Fruit fly (Drosophila melanogaster) whole organism, embryonic: ENCODE data around the gene cl.
A peak's percentile ranks its signal among the peaks of the same experiment; 100 is the strongest.

Source experiments
- Ada2b ChIP-seq: fragments of 200-800 bp; sonication (Bioruptor generic); IDR thresholded peaks from 2 replicates; pipeline ENCODE4 v1.3.6; 2022; ENCODE audit warnings: missing biosample characterization, missing genetic modification characterization
- CG14667 ChIP-seq: fragments of 200-800 bp; sonication (Bioruptor generic); IDR thresholded peaks from 2 replicates; pipeline ENCODE4 v1.3.6; 2022; ENCODE audit warnings: missing biosample characterization, missing genetic modification characterization
- CG14710 ChIP-seq: fragments of 200-800 bp; sonication (Bioruptor generic); optimal IDR thresholded peaks from 3 replicates; lab custom pipeline; 2019; ENCODE audit warnings: missing biosample characterization, mild to moderate bottlenecking, missing genetic modification characterization, moderate library complexity
- CG15479 ChIP-seq: fragments of 200-800 bp; sonication (Bioruptor generic); optimal IDR thresholded peaks from 3 replicates; lab custom pipeline; 2019; ENCODE audit warnings: missing biosample characterization, mild to moderate bottlenecking, missing genetic modification characterization, moderate library complexity
- CG2120 ChIP-seq: fragments of 200-800 bp; sonication (Bioruptor generic); optimal IDR thresholded peaks from 3 replicates; lab custom pipeline; 2016; ENCODE audit warnings: missing biosample characterization, missing genetic modification characterization
- CG2712 ChIP-seq: fragments of 200-800 bp; optimal IDR thresholded peaks from 3 replicates; lab custom pipeline; 2019; ENCODE audit warnings: missing biosample characterization, mild to moderate bottlenecking, missing genetic modification characterization, moderate library complexity
- CG3726 ChIP-seq: fragments of 200-800 bp; sonication (Bioruptor generic); IDR thresholded peaks from 3 replicates; pipeline ENCODE4, ENCODE4 v1.3.6; 2022; ENCODE audit warnings: missing biosample characterization, missing genetic modification characterization
- CG6854 ChIP-seq: fragments of 200-800 bp; sonication (Bioruptor generic); optimal IDR thresholded peaks from 3 replicates; lab custom pipeline; 2017; ENCODE audit warnings: missing biosample characterization, mild to moderate bottlenecking, missing genetic modification characterization
- CG7372 ChIP-seq: fragments of 200-800 bp; sonication (Bioruptor generic); IDR thresholded peaks from 2 replicates; pipeline ENCODE4 v1.3.6; 2022; ENCODE audit warnings: missing biosample characterization, missing genetic modification characterization
- CG8478 ChIP-seq: fragments of >200 bp; optimal IDR thresholded peaks from 2 replicates; lab custom pipeline; 2018
- CG8924 ChIP-seq: fragments of 200-800 bp; optimal IDR thresholded peaks from 3 replicates; lab custom pipeline; 2019; ENCODE audit warnings: missing biosample characterization, mild to moderate bottlenecking, missing genetic modification characterization, moderate library complexity
- CG9727 ChIP-seq: fragments of 200-800 bp; sonication (Bioruptor generic); optimal IDR thresholded peaks from 3 replicates; lab custom pipeline; 2017; ENCODE audit warnings: missing biosample characterization, mild to moderate bottlenecking, missing genetic modification characterization
- CTCF ChIP-seq: fragments of 200-800 bp; sonication (Bioruptor generic); optimal IDR thresholded peaks from 2 replicates; lab custom pipeline; 2017; ENCODE audit warnings: missing biosample characterization, mild to moderate bottlenecking, missing genetic modification characterization, moderate library complexity
- CoRest ChIP-seq: fragments of 200-800 bp; sonication (Bioruptor generic); optimal IDR thresholded peaks from 3 replicates; lab custom pipeline; 2018; ENCODE audit warnings: missing biosample characterization, mild to moderate bottlenecking, missing genetic modification characterization, moderate library complexity
- CrebB ChIP-seq: fragments of 200-800 bp; sonication (Bioruptor generic); optimal IDR thresholded peaks from 3 replicates; lab custom pipeline; 2018; ENCODE audit warnings: missing biosample characterization, mild to moderate bottlenecking, missing genetic modification characterization
- Dek ChIP-seq: fragments of 200-800 bp; sonication (Bioruptor generic); optimal IDR thresholded peaks from 3 replicates; lab custom pipeline; 2019; ENCODE audit warnings: missing biosample characterization, mild to moderate bottlenecking, missing genetic modification characterization, moderate library complexity
- Elba2 ChIP-seq: fragments of 200-800 bp; sonication (Bioruptor generic); optimal IDR thresholded peaks from 3 replicates; lab custom pipeline; 2016; ENCODE audit warnings: missing biosample characterization, missing genetic modification characterization
- Ets65A ChIP-seq: fragments of 200-800 bp; sonication (Bioruptor generic); peaks from one replicate; lab custom pipeline; 2016; ENCODE audit warnings: missing biosample characterization, missing genetic modification characterization
- Gug ChIP-seq: fragments of 200-800 bp; sonication (Bioruptor generic); IDR thresholded peaks from 4 replicates; pipeline ENCODE4 v1.3.6; 2022; ENCODE audit warnings: missing biosample characterization, missing genetic modification characterization
- HLH4C ChIP-seq: fragments of 200-800 bp; sonication (Bioruptor generic); IDR thresholded peaks from 3 replicates; pipeline ENCODE4 v1.3.6; 2022; ENCODE audit warnings: missing biosample characterization, missing genetic modification characterization; ENCODE audit not compliant: partially characterized antibody
- HLH54F ChIP-seq: fragments of 200-800 bp; sonication (Bioruptor generic); optimal IDR thresholded peaks from 3 replicates; lab custom pipeline; 2016; ENCODE audit warnings: missing biosample characterization, missing genetic modification characterization
- Jarid2 ChIP-seq: fragments of 200-800 bp; sonication (Bioruptor generic); optimal IDR thresholded peaks from 3 replicates; lab custom pipeline; 2017; ENCODE audit warnings: mild to moderate bottlenecking, missing biosample characterization, missing genetic modification reagents, missing genetic modification characterization
- Med ChIP-seq: fragments of 200-800 bp; sonication (Bioruptor generic); peaks from one replicate; lab custom pipeline; 2016; ENCODE audit warnings: missing biosample characterization, missing genetic modification characterization, mild to moderate bottlenecking, inconsistent platforms, moderate library complexity
- NfI ChIP-seq: fragments of 200-800 bp; sonication (Bioruptor generic); optimal IDR thresholded peaks from 3 replicates; lab custom pipeline; 2018; ENCODE audit warnings: missing biosample characterization, mild to moderate bottlenecking, missing genetic modification characterization, moderate library complexity
- Trl ChIP-seq, 3 experiments: fragments of >200 bp in 2 of 3; fragments of 200-800 bp in 1 of 3; sonication (Bioruptor generic) in 1 of 3; optimal IDR thresholded peaks; 2 replicates in 1 of 3; 3 replicates in 2 of 3; lab custom pipeline; 2016 to 2017; ENCODE audit warnings: missing biosample characterization in 1 of 3, missing genetic modification characterization in 1 of 3
- chif ChIP-seq, 2 experiments: fragments of 200-800 bp; sonication (Bioruptor generic); optimal IDR thresholded peaks; 3 replicates each; lab custom pipeline; 2016; ENCODE audit warnings: missing biosample characterization in 2 of 2, missing genetic modification characterization in 2 of 2
- chinmo ChIP-seq: fragments of 200-800 bp; sonication (Bioruptor generic); IDR thresholded peaks from 4 replicates; pipeline ENCODE4 v1.3.6; 2022; ENCODE audit warnings: missing biosample characterization, missing genetic modification characterization; ENCODE audit not compliant: partially characterized antibody
- eve ChIP-seq, 2 experiments: fragments of >200 bp; optimal IDR thresholded peaks; 2 replicates each; lab custom pipeline; 2017; ENCODE audit warnings: missing biosample characterization in 2 of 2, missing genetic modification characterization in 2 of 2
- exex ChIP-seq: fragments of 200-800 bp; sonication (Bioruptor generic); optimal IDR thresholded peaks from 4 replicates; lab custom pipeline; 2018; ENCODE audit warnings: missing biosample characterization, mild to moderate bottlenecking, missing genetic modification characterization, moderate library complexity
- gcm ChIP-seq: fragments of 200-800 bp; sonication (Bioruptor generic); optimal IDR thresholded peaks from 2 replicates; lab custom pipeline; 2019; ENCODE audit warnings: missing biosample characterization, mild to moderate bottlenecking, missing genetic modification characterization, moderate library complexity
- gem ChIP-seq: fragments of 200-800 bp; sonication (Bioruptor generic); optimal IDR thresholded peaks from 2 replicates; lab custom pipeline; 2019; ENCODE audit warnings: missing biosample characterization, mild to moderate bottlenecking, missing genetic modification characterization, moderate library complexity
- grau ChIP-seq: fragments of 200-800 bp; optimal IDR thresholded peaks from 3 replicates; lab custom pipeline; 2019; ENCODE audit warnings: missing biosample characterization, mild to moderate bottlenecking, missing genetic modification characterization, moderate library complexity
- jigr1 ChIP-seq: fragments of 200-800 bp; sonication (Bioruptor generic); IDR thresholded peaks from 3 replicates; pipeline ENCODE4 v1.3.6; 2022; ENCODE audit warnings: missing biosample characterization, missing genetic modification characterization
- phol ChIP-seq: fragments of 200-800 bp; sonication (Bioruptor generic); optimal IDR thresholded peaks from 3 replicates; lab custom pipeline; 2018; ENCODE audit warnings: missing biosample characterization, mild to moderate bottlenecking, missing genetic modification characterization, moderate library complexity
- run ChIP-seq: fragments of 200-800 bp; sonication (Bioruptor generic); optimal IDR thresholded peaks from 3 replicates; lab custom pipeline; 2018; ENCODE audit warnings: missing biosample characterization, mild to moderate bottlenecking, missing genetic modification characterization
- schlank ChIP-seq: fragments of 200-800 bp; sonication (Bioruptor generic); optimal IDR thresholded peaks from 2 replicates; lab custom pipeline; 2018; ENCODE audit warnings: missing biosample characterization, mild to moderate bottlenecking, missing genetic modification characterization
- sd ChIP-seq: fragments of 200-800 bp; sonication (Bioruptor generic); optimal IDR thresholded peaks from 3 replicates; lab custom pipeline; 2018; ENCODE audit warnings: missing biosample characterization, mild to moderate bottlenecking, missing genetic modification characterization, moderate library complexity
- sr ChIP-seq: fragments of 200-800 bp; sonication (Bioruptor generic); IDR thresholded peaks from 3 replicates; pipeline ENCODE4 v1.3.6; 2022; ENCODE audit warnings: missing biosample characterization, missing genetic modification characterization
- unpg ChIP-seq: fragments of 200-800 bp; sonication (Bioruptor generic); optimal IDR thresholded peaks from 3 replicates; lab custom pipeline; 2018; ENCODE audit warnings: missing biosample characterization, mild to moderate bottlenecking, missing genetic modification characterization, moderate library complexity
- vnd ChIP-seq: fragments of 200-800 bp; sonication (Bioruptor generic); IDR thresholded peaks from 3 replicates; pipeline ENCODE4 v1.3.6; 2022; ENCODE audit warnings: missing biosample characterization, missing genetic modification characterization; ENCODE audit not compliant: partially characterized antibody
- wek ChIP-seq: fragments of 200-800 bp; sonication (Bioruptor generic); optimal IDR thresholded peaks from 3 replicates; lab custom pipeline; 2018; ENCODE audit warnings: missing biosample characterization, mild to moderate bottlenecking, missing genetic modification characterization, moderate library complexity

The cl gene

DNA sequence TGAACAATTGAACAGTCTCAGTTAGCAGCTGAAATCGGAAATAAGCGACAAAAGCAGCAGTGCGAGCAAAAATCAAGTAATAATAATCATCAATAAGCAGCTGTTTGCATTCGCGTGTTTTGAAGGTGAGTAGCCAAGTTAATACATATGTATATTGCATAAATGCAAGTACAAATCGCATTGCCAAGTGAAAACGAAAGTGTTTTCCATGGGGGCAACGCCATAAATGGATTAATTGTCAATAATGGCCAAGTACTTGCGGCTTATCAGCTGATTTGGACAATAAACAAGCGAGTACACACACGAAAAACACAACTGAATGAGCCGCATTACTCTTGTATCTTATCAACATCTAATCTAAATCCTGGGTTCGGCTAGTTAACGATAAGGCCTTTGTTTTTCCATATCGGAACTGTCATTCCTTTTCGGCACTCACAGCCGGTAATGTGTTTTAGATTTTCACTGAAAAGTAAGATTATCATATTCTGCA, 27.4 kb downstream of the cl start (continued):
- no peak for TF ChIP-seq CG14710 (tag; lab: Kevin White, UChicago)
- TF ChIP-seq, all 482 proteins: peak for 42

DNA sequence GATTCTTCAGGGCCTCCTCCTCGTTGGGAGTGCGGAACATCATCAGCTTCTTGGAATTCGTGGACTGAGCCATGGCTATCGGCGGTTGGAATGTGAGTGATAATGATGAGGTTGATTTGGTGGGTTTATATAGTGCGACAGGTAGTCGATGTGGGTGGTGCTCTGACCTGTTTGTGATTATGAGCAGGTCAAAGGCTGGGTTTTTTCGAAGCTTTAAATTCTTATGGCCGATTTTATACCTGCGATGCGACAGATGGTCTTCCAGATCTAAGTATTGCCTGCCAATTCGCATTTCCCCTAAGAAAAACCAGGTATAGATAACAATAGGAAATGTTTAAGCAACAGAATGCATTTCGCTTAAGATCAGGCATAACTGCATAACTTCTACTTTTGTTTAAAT, 30.8 kb downstream of the cl start, which contains the start of gene CG14014:
Gene CG14014, minus strand, starts transcription at position 101 of the 400 bp plus-strand sequence.
- TF ChIP-seq schlank (tag; lab: Kevin White, UChicago) (no peak), CG9727 (GFP tag; lab: Kevin White, UChicago) (no peak), unpg (GFP tag; lab: Kevin White, UChicago) (no peak), CG2120 (GFP tag; lab: Kevin White, UChicago) (no peak), Elba2 (peak; percentile 83), NfI (GFP tag; lab: Kevin White, UChicago) (no peak), CG8478 (lab: Kevin White, UChicago) (no peak), vnd (GFP tag; lab: Robert Waterston, UW) (no peak), run (tag; lab: Kevin White, UChicago) (no peak), CTCF (GFP tag; lab: Kevin White, UChicago) (no peak), CG3726 (GFP tag; lab: Robert Waterston, UW) (no peak), CG15479 (GFP tag; lab: Kevin White, UChicago) (peak; percentile 34), exex (no peak)

DNA sequence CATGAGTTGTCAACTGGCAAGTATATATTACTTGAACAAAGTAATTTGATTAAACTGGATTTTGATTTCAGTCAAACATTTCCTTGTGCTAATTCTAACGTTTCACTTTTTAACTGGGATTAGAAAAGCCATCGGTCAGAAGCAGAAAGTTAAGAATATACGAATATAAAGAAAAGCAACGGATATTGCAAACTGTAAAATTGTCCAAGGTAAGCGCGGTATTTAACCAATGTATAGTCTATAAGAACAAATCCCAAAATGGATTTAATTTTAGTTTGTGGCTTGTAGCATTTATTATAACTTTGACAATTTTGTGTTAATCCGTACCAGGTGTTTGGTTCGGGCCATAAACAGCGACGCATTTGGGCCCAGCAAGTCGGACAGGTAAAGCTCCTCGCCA, 31.6 kb downstream of the cl start, which contains the start of gene CG18269:
Gene CG18269, plus strand, starts transcription at position 301 of the 400 bp plus-strand sequence.
- TF ChIP-seq chif (GFP tag; optimal IDR thresholded peaks at IDR 0.05; lab: Kevin White, UChicago): no peak

dm6 chr2L:5553750-5554149, 33.8 kb downstream of the cl start, which contains the start of the genes CG14013 and CG14017:
TSS of gene CG14013 (minus strand) at chr2L:5553850.
TSS of gene CG14017 (plus strand) at chr2L:5553897.
- TF ChIP-seq gcm (GFP tag; lab: Kevin White, UChicago) (no peak), HLH4C (GFP tag; lab: Robert Waterston, UW) (no peak), CrebB (tag; lab: Kevin White, UChicago) (no peak), wek (no peak)

- peak; percentile 10 to 34 for TF ChIP-seq Trl (optimal IDR thresholded peaks at IDR 0.05; lab: Kevin White, UChicago)
- no peak for TF ChIP-seq Trl (GFP tag; optimal IDR thresholded peaks at IDR 0.05; lab: Kevin White, UChicago)
- TF ChIP-seq Med (GFP tag; lab: Kevin White, UChicago): peak; percentile 70
- peak; percentile 64 for TF ChIP-seq Ets65A
- no peak for TF ChIP-seq Gug (GFP tag; lab: Robert Waterston, UW)
- peak; percentile 58; the same call in 1 of the 2 replicates for TF ChIP-seq CG7372 (GFP tag; lab: Robert Waterston, UW)
- TF ChIP-seq sr (GFP tag; lab: Robert Waterston, UW): peak; percentile 84
- TF ChIP-seq Ada2b: no peak
- TF ChIP-seq chinmo (GFP tag; lab: Robert Waterston, UW): 0 out of 4 replicates have a peak, but pooled peaks have one; percentile 42
- peak; percentile 21 for TF ChIP-seq Jarid2 (GFP tag; lab: Kevin White, UChicago)
- TF ChIP-seq sd (tag; lab: Kevin White, UChicago): peak; percentile 54
These were observed 34.9 kb downstream of the cl start, which contains the start of gene GluRIIA for dm6 chr2L:5554818-5555217. TSS of gene GluRIIA (plus strand) at chr2L:5555072.

DNA sequence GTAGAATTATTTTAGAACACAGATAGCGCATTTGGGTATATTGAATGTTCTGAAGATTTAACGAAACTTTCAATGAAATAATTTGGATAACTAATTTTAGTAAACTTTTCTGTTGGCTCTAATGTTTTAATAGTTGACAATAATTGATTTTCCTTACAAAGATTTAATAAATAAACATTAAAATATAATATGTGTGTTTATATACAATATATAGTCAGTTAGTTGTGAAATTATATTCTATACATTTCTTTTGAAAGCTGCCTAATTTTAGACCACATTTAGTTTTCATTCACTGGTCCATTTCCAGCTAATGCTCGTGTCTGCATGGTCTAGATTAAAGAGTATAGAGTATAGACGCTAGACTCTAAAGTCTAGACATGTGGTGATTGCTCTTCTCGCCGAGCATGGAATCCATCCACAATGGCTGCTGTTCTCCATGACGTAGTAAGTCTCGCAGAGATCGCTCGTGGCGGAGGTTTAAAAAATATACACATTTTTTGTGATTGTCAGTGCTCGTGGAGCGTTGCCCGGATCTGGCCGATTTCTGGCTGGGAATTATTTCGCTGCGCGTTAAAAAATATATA, 39.0 kb downstream of the cl start, which contains the start of gene GluRIIB:
Gene GluRIIB, plus strand, starts transcription at position 534 of the 584 bp plus-strand sequence.
- TF ChIP-seq eve (GFP tag; optimal IDR thresholded peaks at IDR 0.05; lab: Kevin White, UChicago) (no peak), CG14667 (GFP tag; lab: Robert Waterston, UW) (no peak), gem (no peak), CG6854 (GFP tag; lab: Kevin White, UChicago) (no peak), phol (peak; percentile 45), CoRest (tag; lab: Kevin White, UChicago) (peak; percentile 36), HLH54F (GFP tag; lab: Kevin White, UChicago) (no peak), run (tag; lab: Kevin White, UChicago) (no peak), jigr1 (GFP tag; lab: Robert Waterston, UW) (no peak), CG2712 (tag; lab: Kevin White, UChicago) (peak; percentile 54), CG8924 (peak; percentile 25), sd (tag; lab: Kevin White, UChicago) (peak; percentile 16), grau (tag; lab: Kevin White, UChicago) (peak; percentile 40), Dek (tag; lab: Kevin White, UChicago) (no peak)
